Worm (Caenorhabditis elegans) whole organism, early embryonic: ENCODE data around the gene T07F12.1.

ENCODE experiments used
- B0310.2 ChIP-seq: sonication (generic microtip); optimal IDR thresholded peaks from 2 replicates; lab custom pipeline; 2016; ENCODE audit warnings: mild to moderate bottlenecking, missing genetic modification characterization, missing compliant biosample characterization
- F13C5.2 ChIP-seq: sonication (generic microtip); optimal IDR thresholded peaks from 2 replicates; lab custom pipeline; 2017; ENCODE audit warnings: mild to moderate bottlenecking, missing genetic modification characterization, inconsistent platforms, missing compliant biosample characterization
- ama-1 ChIP-seq: fragments of 150-350 bp; optimal IDR thresholded peaks from 2 replicates; lab custom pipeline; 2014
- ceh-13 ChIP-seq: fragments of 200-800 bp; sonication (Bioruptor generic); optimal IDR thresholded peaks from 2 replicates; lab custom pipeline; 2018; ENCODE audit warnings: mild to moderate bottlenecking, missing genetic modification characterization, missing compliant biosample characterization
- hmbx-1 ChIP-seq: sonication (generic microtip); optimal IDR thresholded peaks from 2 replicates; lab custom pipeline; 2016; ENCODE audit warnings: mild to moderate bottlenecking, missing genetic modification characterization, missing compliant biosample characterization
- hnd-1 ChIP-seq: sonication (generic microtip); optimal IDR thresholded peaks from 2 replicates; lab custom pipeline; 2016; ENCODE audit warnings: missing genetic modification characterization, missing compliant biosample characterization
- scrt-1 ChIP-seq: fragments of 200-800 bp; sonication (Bioruptor generic); IDR thresholded peaks from 2 replicates; pipeline ENCODE4 v1.3.6; 2022; ENCODE audit warnings: missing genetic modification characterization, missing compliant biosample characterization
- tbx-37 ChIP-seq: fragments of 200-800 bp; sonication (Bioruptor generic); conservative IDR thresholded peaks from 2 replicates; pipeline ENCODE4 v1.3.6; 2022; ENCODE audit warnings: missing genetic modification reagents, missing genetic modification characterization, missing compliant biosample characterization
- tra-4 ChIP-seq: sonication (generic microtip); optimal IDR thresholded peaks from 2 replicates; lab custom pipeline; 2017; ENCODE audit warnings: missing genetic modification characterization, missing compliant biosample characterization

DNA sequence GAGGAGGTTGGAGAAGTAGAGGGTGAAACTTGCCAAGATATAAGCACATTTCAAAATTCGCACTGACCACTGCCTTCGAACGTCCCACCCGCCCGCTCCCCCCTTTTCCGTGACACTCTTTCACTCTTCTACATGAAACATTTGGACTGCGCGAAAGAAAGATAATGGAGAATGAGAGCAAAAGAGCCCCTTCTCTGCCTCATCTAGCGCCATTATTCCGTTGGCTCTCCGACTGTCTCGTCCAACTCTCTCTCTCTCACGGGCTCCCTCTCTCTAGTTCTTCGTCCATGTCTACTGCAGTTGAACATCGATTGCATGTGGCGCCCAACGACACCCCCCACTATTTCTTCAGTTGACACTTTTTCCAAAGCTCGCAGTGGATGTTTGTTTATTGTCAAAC, 39.1 kb downstream of the T07F12.1 start:
- TF ChIP-seq ama-1 (lab: Kevin White, UChicago) (no peak), hmbx-1 (tag; lab: Kevin White, UChicago) (no peak), hnd-1 (no peak), scrt-1 (GFP tag; lab: Robert Waterston, UW) (no peak), tbx-37 (GFP tag; lab: Robert Waterston, UW) (no peak), ceh-13 (no peak), B0310.2 (tag; lab: Kevin White, UChicago) (no peak), F13C5.2 (tag; lab: Kevin White, UChicago) (no peak), tra-4 (tag; lab: Kevin White, UChicago) (no peak)
